Fruit fly (Drosophila melanogaster) whole organism, embryonic: ENCODE data around the gene CG34125.

Source experiments
- ATbp ChIP-seq: fragments of 200-800 bp; sonication (Bioruptor generic); optimal IDR thresholded peaks from 2 replicates; lab custom pipeline; 2017; ENCODE audit warnings: missing biosample characterization, mild to moderate bottlenecking, missing genetic modification characterization, missing genetic modification reagents
- Adf1 ChIP-seq: fragments of 200-800 bp; sonication (Bioruptor generic); IDR thresholded peaks from 2 replicates; pipeline ENCODE4 v1.3.6; 2022; ENCODE audit warnings: missing biosample characterization, missing genetic modification characterization
- BtbVII ChIP-seq: fragments of 200-800 bp; sonication (Bioruptor generic); optimal IDR thresholded peaks from 3 replicates; lab custom pipeline; 2017; ENCODE audit warnings: missing biosample characterization, mild to moderate bottlenecking, missing genetic modification characterization
- CG10274 ChIP-seq: fragments of 200-800 bp; sonication (Bioruptor generic); optimal IDR thresholded peaks from 3 replicates; lab custom pipeline; 2017; ENCODE audit warnings: missing biosample characterization, mild to moderate bottlenecking, missing genetic modification characterization
- CG11560 ChIP-seq: fragments of 200-800 bp; sonication (Bioruptor generic); IDR thresholded peaks from 3 replicates; pipeline ENCODE4 v1.3.6; 2022; ENCODE audit warnings: missing biosample characterization, missing genetic modification characterization
- CG12071 ChIP-seq: fragments of 200-800 bp; sonication (Bioruptor generic); optimal IDR thresholded peaks from 3 replicates; lab custom pipeline; 2018; ENCODE audit warnings: missing biosample characterization, mild to moderate bottlenecking, missing genetic modification characterization
- CG12104 ChIP-seq: fragments of 200-800 bp; sonication (Bioruptor generic); optimal IDR thresholded peaks from 3 replicates; lab custom pipeline; 2016; ENCODE audit warnings: missing biosample characterization, missing genetic modification characterization
- CG13123 ChIP-seq: fragments of 200-800 bp; sonication (Bioruptor generic); optimal IDR thresholded peaks from 2 replicates; lab custom pipeline; 2016; ENCODE audit warnings: missing biosample characterization, missing genetic modification characterization
- CG14014 ChIP-seq: fragments of 200-800 bp; sonication (Bioruptor generic); IDR thresholded peaks from 2 replicates; pipeline ENCODE4 v1.3.6; 2022; ENCODE audit warnings: missing biosample characterization, missing genetic modification characterization
- CG14050 ChIP-seq: fragments of 200-800 bp; sonication (Bioruptor generic); IDR thresholded peaks from 3 replicates; pipeline ENCODE4 v1.3.6; 2022; ENCODE audit warnings: missing biosample characterization, missing genetic modification characterization
- CG15479 ChIP-seq: fragments of 200-800 bp; sonication (Bioruptor generic); optimal IDR thresholded peaks from 3 replicates; lab custom pipeline; 2019; ENCODE audit warnings: missing biosample characterization, mild to moderate bottlenecking, missing genetic modification characterization, moderate library complexity
- CG1832 ChIP-seq: fragments of 200-800 bp; sonication (Bioruptor generic); optimal IDR thresholded peaks from 2 replicates; lab custom pipeline; 2017; ENCODE audit warnings: missing biosample characterization, mild to moderate bottlenecking, missing genetic modification characterization, inconsistent platforms
- CG2116 ChIP-seq: fragments of 200-800 bp; sonication (Bioruptor generic); optimal IDR thresholded peaks from 3 replicates; lab custom pipeline; 2018; ENCODE audit warnings: missing biosample characterization, mild to moderate bottlenecking, missing genetic modification characterization
- CG30403 ChIP-seq: fragments of 200-800 bp; sonication (Bioruptor generic); optimal IDR thresholded peaks from 3 replicates; lab custom pipeline; 2016; ENCODE audit warnings: missing biosample characterization, missing genetic modification characterization
- CG5953 ChIP-seq: fragments of 200-800 bp; sonication (Bioruptor generic); IDR thresholded peaks from 2 replicates; pipeline ENCODE4 v1.3.6; 2022; ENCODE audit warnings: missing biosample characterization, missing genetic modification characterization
- CG6175 ChIP-seq: fragments of 200-800 bp; sonication (Bioruptor generic); IDR thresholded peaks from 3 replicates; pipeline ENCODE4 v1.3.6; 2022; ENCODE audit warnings: missing biosample characterization, missing genetic modification characterization
- CG6689 ChIP-seq: fragments of 200-800 bp; sonication (Bioruptor generic); IDR thresholded peaks from 2 replicates; pipeline ENCODE4 v1.3.6; 2022; ENCODE audit warnings: missing biosample characterization, missing genetic modification characterization
- CG7786 ChIP-seq: fragments of 200-800 bp; sonication (Bioruptor generic); optimal IDR thresholded peaks from 2 replicates; lab custom pipeline; 2016; ENCODE audit warnings: missing biosample characterization, missing genetic modification characterization
- CG8290 ChIP-seq, 3 experiments: fragments of 200-800 bp; sonication (Bioruptor generic); optimal IDR thresholded peaks; 2 replicates each; lab custom pipeline; 2016 to 2019; ENCODE audit warnings: missing biosample characterization in 3 of 3, missing genetic modification characterization in 3 of 3, mild to moderate bottlenecking in 2 of 3, moderate library complexity in 1 of 3
- CG8359 ChIP-seq: fragments of 200-800 bp; sonication (Bioruptor generic); optimal IDR thresholded peaks from 2 replicates; lab custom pipeline; 2017; ENCODE audit warnings: missing biosample characterization, mild to moderate bottlenecking, missing genetic modification characterization, borderline replicate concordance
- CG9727 ChIP-seq: fragments of 200-800 bp; sonication (Bioruptor generic); optimal IDR thresholded peaks from 3 replicates; lab custom pipeline; 2017; ENCODE audit warnings: missing biosample characterization, mild to moderate bottlenecking, missing genetic modification characterization
- CHES-1-like ChIP-seq: fragments of 200-800 bp; sonication (Bioruptor generic); optimal IDR thresholded peaks from 2 replicates; lab custom pipeline; 2016; ENCODE audit warnings: missing biosample characterization, missing genetic modification characterization
- Chrac-16 ChIP-seq: fragments of 200-800 bp; sonication (Bioruptor generic); optimal IDR thresholded peaks from 3 replicates; lab custom pipeline; 2016; ENCODE audit warnings: missing biosample characterization, missing genetic modification characterization
- D19A ChIP-seq: fragments of 200-800 bp; optimal IDR thresholded peaks from 3 replicates; lab custom pipeline; 2019; ENCODE audit warnings: missing biosample characterization, mild to moderate bottlenecking, missing genetic modification characterization, moderate library complexity
- D19B ChIP-seq: fragments of 200-800 bp; sonication (Bioruptor generic); optimal IDR thresholded peaks from 2 replicates; lab custom pipeline; 2017; ENCODE audit warnings: missing biosample characterization, mild to moderate bottlenecking, missing genetic modification characterization
- Dip3 ChIP-seq: fragments of 200-800 bp; sonication (Bioruptor generic); optimal IDR thresholded peaks from 3 replicates; lab custom pipeline; 2016; ENCODE audit warnings: missing biosample characterization, missing genetic modification characterization
- E2f2 ChIP-seq: fragments of 200-800 bp; sonication (Bioruptor generic); IDR thresholded peaks from 2 replicates; pipeline ENCODE4 v1.3.6; 2022; ENCODE audit warnings: missing biosample characterization, missing genetic modification characterization
- Fer1 ChIP-seq: fragments of 200-800 bp; sonication (Bioruptor generic); optimal IDR thresholded peaks from 2 replicates; lab custom pipeline; 2017; ENCODE audit warnings: missing biosample characterization, mild to moderate bottlenecking, missing genetic modification characterization
- Gug ChIP-seq: fragments of 200-800 bp; sonication (Bioruptor generic); IDR thresholded peaks from 4 replicates; pipeline ENCODE4 v1.3.6; 2022; ENCODE audit warnings: missing biosample characterization, missing genetic modification characterization
- HHEX ChIP-seq: fragments of 200-800 bp; sonication (Bioruptor generic); optimal IDR thresholded peaks from 3 replicates; lab custom pipeline; 2017; ENCODE audit warnings: missing biosample characterization, mild to moderate bottlenecking, missing genetic modification characterization, missing genetic modification reagents
- HLHmδ ChIP-seq: fragments of 200-800 bp; sonication (Bioruptor generic); optimal IDR thresholded peaks from 2 replicates; lab custom pipeline; 2018; ENCODE audit warnings: missing biosample characterization, mild to moderate bottlenecking, missing genetic modification characterization, moderate library complexity
- HmgD ChIP-seq: fragments of 200-800 bp; sonication (Bioruptor generic); optimal IDR thresholded peaks from 3 replicates; lab custom pipeline; 2016; ENCODE audit warnings: missing biosample characterization, missing genetic modification characterization
- Hmx ChIP-seq: fragments of 200-800 bp; sonication (Bioruptor generic); optimal IDR thresholded peaks from 2 replicates; lab custom pipeline; 2016; ENCODE audit warnings: missing biosample characterization, missing genetic modification characterization
- Hr78 ChIP-seq, 2 experiments: fragments of 200-800 bp in 1 of 2; fragments of >200 bp in 1 of 2; sonication (Bioruptor generic) in 1 of 2; optimal IDR thresholded peaks; 2 replicates each; lab custom pipeline; 2017 to 2019; ENCODE audit warnings: missing biosample characterization in 2 of 2, missing genetic modification characterization in 2 of 2, mild to moderate bottlenecking in 1 of 2, moderate library complexity in 1 of 2
- Mrtf ChIP-seq: fragments of 200-800 bp; sonication (Bioruptor generic); IDR thresholded peaks from 3 replicates; pipeline ENCODE4 v1.3.6; 2022; ENCODE audit warnings: missing biosample characterization, missing genetic modification characterization
- NFAT ChIP-seq: fragments of 200-800 bp; sonication (Bioruptor generic); IDR thresholded peaks from 2 replicates; pipeline ENCODE4 v1.3.6; 2022; ENCODE audit warnings: missing biosample characterization, missing genetic modification characterization
- Oli ChIP-seq: fragments of 200-800 bp; sonication (Bioruptor generic); optimal IDR thresholded peaks from 2 replicates; lab custom pipeline; 2018; ENCODE audit warnings: missing biosample characterization, mild to moderate bottlenecking, missing genetic modification characterization, moderate library complexity
- PHDP ChIP-seq: fragments of 200-800 bp; sonication (Bioruptor generic); optimal IDR thresholded peaks from 3 replicates; lab custom pipeline; 2018; ENCODE audit warnings: missing biosample characterization, mild to moderate bottlenecking, missing genetic modification characterization, moderate library complexity
- Rfx ChIP-seq: fragments of 200-800 bp; sonication (Bioruptor generic); IDR thresholded peaks from 2 replicates; pipeline ENCODE4 v1.3.6; 2022; ENCODE audit warnings: missing biosample characterization, missing genetic modification characterization
- Sin3A ChIP-seq: fragments of >200 bp; optimal IDR thresholded peaks from 2 replicates; lab custom pipeline; 2018
- Usf ChIP-seq: fragments of 200-800 bp; sonication (Bioruptor generic); optimal IDR thresholded peaks from 2 replicates; lab custom pipeline; 2017; ENCODE audit warnings: missing genotype, missing biosample characterization, missing genetic modification characterization
- Xrp1 ChIP-seq: fragments of 200-800 bp; sonication (Bioruptor generic); IDR thresholded peaks from 2 replicates; pipeline ENCODE4 v1.3.6; 2022; ENCODE audit warnings: missing biosample characterization, missing genetic modification characterization
- br ChIP-seq: fragments of >200 bp; optimal IDR thresholded peaks from 2 replicates; lab custom pipeline; 2017
- chm ChIP-seq: fragments of 200-800 bp; sonication (Bioruptor generic); IDR thresholded peaks from 2 replicates; pipeline ENCODE4 v1.3.6; 2022; ENCODE audit warnings: missing biosample characterization, missing genetic modification characterization
- cwo ChIP-seq: fragments of 200-800 bp; sonication (Bioruptor generic); optimal IDR thresholded peaks from 3 replicates; lab custom pipeline; 2017; ENCODE audit warnings: missing biosample characterization, missing genetic modification characterization, mild to moderate bottlenecking, moderate library complexity, missing genetic modification reagents
- danr ChIP-seq: fragments of 200-800 bp; sonication (Bioruptor generic); IDR thresholded peaks from 2 replicates; pipeline ENCODE4 v1.3.6; 2022; ENCODE audit warnings: missing biosample characterization, missing genetic modification characterization
- dati ChIP-seq: fragments of 200-800 bp; sonication (Bioruptor generic); IDR thresholded peaks from 2 replicates; pipeline ENCODE4 v1.3.6; 2022; ENCODE audit warnings: missing biosample characterization, missing genetic modification characterization
- fd96Cb ChIP-seq: fragments of 200-800 bp; sonication (Bioruptor generic); optimal IDR thresholded peaks from 2 replicates; lab custom pipeline; 2018; ENCODE audit warnings: missing biosample characterization, mild to moderate bottlenecking, missing genetic modification characterization, moderate library complexity
- gcm2 ChIP-seq: fragments of 200-800 bp; sonication (Bioruptor generic); optimal IDR thresholded peaks from 2 replicates; lab custom pipeline; 2016; ENCODE audit warnings: missing biosample characterization, missing genetic modification characterization
- gsb ChIP-seq: fragments of 200-800 bp; sonication (Bioruptor generic); IDR thresholded peaks from 2 replicates; pipeline ENCODE4 v1.3.6; 2022; ENCODE audit warnings: missing biosample characterization, missing genetic modification characterization
- hkb ChIP-seq, 2 experiments: fragments of 200-800 bp in 1 of 2; fragments of >200 bp in 1 of 2; sonication (Bioruptor generic) in 1 of 2; IDR thresholded peaks in 1 of 2; optimal IDR thresholded peaks in 1 of 2; 2 replicates each; pipeline versions ENCODE4 v1.3.6 to Lab custom; 2017 to 2022; ENCODE audit warnings: missing biosample characterization in 1 of 2, missing genetic modification characterization in 1 of 2

Gene CG34125

DNA sequence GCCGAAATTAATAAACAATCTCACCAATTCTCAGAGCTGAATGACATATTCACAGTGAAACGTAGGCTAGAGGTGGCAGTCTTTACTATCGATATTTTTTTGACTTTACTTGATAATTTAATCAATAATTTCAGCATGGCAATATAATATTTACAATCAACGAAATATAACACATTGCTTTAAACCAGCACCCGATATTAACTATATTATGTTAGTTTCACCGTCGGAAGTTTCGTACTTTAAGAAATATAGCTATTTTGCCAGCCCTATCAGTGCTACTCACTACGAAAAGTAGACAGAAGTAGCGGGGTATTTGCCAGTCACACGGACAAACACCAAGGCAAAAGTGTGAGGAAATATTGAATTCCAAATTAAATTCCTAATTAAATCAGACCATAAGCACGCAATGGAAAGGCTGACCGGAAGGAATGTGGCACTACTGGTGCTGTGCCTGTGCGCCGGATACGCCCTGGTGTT lies 45.3 kb downstream of the CG34125 start, which contains the start of the genes CG31917, Tfb5 and SelT (continued):
- TF ChIP-seq CG14050 (no peak), Hr78 (GFP tag; optimal IDR thresholded peaks at IDR 0.05; lab: Kevin White, UChicago) (peak in 1 of 2 experiments; percentile 18), E2f2 (GFP tag; lab: Robert Waterston, UW) (0 out of 2 replicates have a peak, but pooled peaks have one; percentile 11), Oli (tag; lab: Kevin White, UChicago) (peak; percentile 15), gsb (GFP tag; lab: Robert Waterston, UW) (no peak), Gug (GFP tag; lab: Robert Waterston, UW) (no peak), Fer1 (GFP tag; lab: Kevin White, UChicago) (no peak), HHEX (GFP tag; lab: Kevin White, UChicago) (peak; percentile 25), chm (GFP tag; lab: Robert Waterston, UW) (no peak), fd96Cb (tag; lab: Kevin White, UChicago) (peak; percentile 15), CG8359 (GFP tag; lab: Kevin White, UChicago) (no peak), gcm2 (no peak), CG6689 (GFP tag; lab: Robert Waterston, UW) (no peak; the same call in 1 of the 2 replicates), Mrtf (GFP tag; lab: Robert Waterston, UW) (no peak), CG8290 (GFP tag; optimal IDR thresholded peaks at IDR 0.05; lab: Kevin White, UChicago) (peak; percentile 64), CG8290 (tag; optimal IDR thresholded peaks at IDR 0.05; lab: Kevin White, UChicago) (no peak), CG12104 (peak; percentile 40), CG14014 (GFP tag; lab: Robert Waterston, UW) (no peak), D19B (no peak), CG15479 (no peak), CG13123 (no peak), CG11560 (tag; lab: Robert Waterston, UW) (no peak), hkb (optimal IDR thresholded peaks at IDR 0.05; lab: Kevin White, UChicago) (no peak), hkb (GFP tag; IDR thresholded peaks at IDR 0.05; lab: Robert Waterston, UW) (0 out of 2 replicates have a peak, but pooled peaks have one; percentile 15), PHDP (tag; lab: Kevin White, UChicago) (peak; percentile 68), Rfx (GFP tag; lab: Robert Waterston, UW) (peak; percentile 80), CG2116 (GFP tag; lab: Kevin White, UChicago) (peak; percentile 56), NFAT (GFP tag; lab: Robert Waterston, UW) (no peak), CG5953 (GFP tag; lab: Robert Waterston, UW) (no peak), CG6175 (GFP tag; lab: Robert Waterston, UW) (no peak), CG9727 (GFP tag; lab: Kevin White, UChicago) (peak; percentile 45), Sin3A (lab: Kevin White, UChicago) (peak; percentile 66), CG12071 (GFP tag; lab: Kevin White, UChicago) (no peak), Hmx (GFP tag; lab: Kevin White, UChicago) (no peak), Usf (GFP tag; lab: Kevin White, UChicago) (peak; percentile 10), CG10274 (GFP tag; lab: Kevin White, UChicago) (no peak), Chrac-16 (GFP tag; lab: Kevin White, UChicago) (peak; percentile 46), ATbp (GFP tag; lab: Kevin White, UChicago) (no peak), Adf1 (GFP tag; lab: Robert Waterston, UW) (0 out of 2 replicates have a peak, but pooled peaks have one; percentile 31), CG7786 (GFP tag; lab: Kevin White, UChicago) (peak; percentile 39), CHES-1-like (GFP tag; lab: Kevin White, UChicago) (peak; percentile 71), CG1832 (GFP tag; lab: Kevin White, UChicago) (no peak), CG30403 (peak; percentile 77), br (lab: Kevin White, UChicago) (no peak), danr (GFP tag; lab: Robert Waterston, UW) (peak; percentile 34; the same call in 1 of the 2 replicates), HLHmδ (GFP tag; lab: Kevin White, UChicago) (no peak), HmgD (GFP tag; lab: Kevin White, UChicago) (peak; percentile 62), cwo (GFP tag; lab: Kevin White, UChicago) (peak; percentile 28), BtbVII (GFP tag; lab: Kevin White, UChicago) (no peak), dati (GFP tag; lab: Robert Waterston, UW) (no peak), Xrp1 (peak; percentile 43; the same call in 1 of the 2 replicates), D19A (tag; lab: Kevin White, UChicago) (no peak), Dip3 (peak; percentile 29)
